Worm (Caenorhabditis elegans) whole organism, early embryonic: ENCODE results near the gene K09F6.6.

Experiments used
- ceh-13 ChIP-seq: fragments of 200-800 bp; sonication (Bioruptor generic); optimal IDR thresholded peaks from 2 replicates; lab custom pipeline; 2018; ENCODE audit warnings: mild to moderate bottlenecking, missing genetic modification characterization, missing compliant biosample characterization
- hmg-4 ChIP-seq: fragments of 200-800 bp; sonication (Bioruptor generic); optimal IDR thresholded peaks from 2 replicates; lab custom pipeline; 2018; ENCODE audit warnings: mild to moderate bottlenecking, missing genetic modification characterization, missing compliant biosample characterization

ce11 chrII:2324956-2325355 is 45.9 kb upstream of the K09F6.6 start, which contains the start of gene ZK1240.11:
- TF ChIP-seq ceh-13 (no peak), hmg-4 (GFP tag; lab: Kevin White, UChicago) (no peak)
